Fruit fly (Drosophila melanogaster) whole organism, embryonic: ENCODE data around the gene htt.
A peak's percentile ranks its signal among the peaks of the same experiment; 100 is the strongest.

Experiments
- CG11696 ChIP-seq: fragments of 200-800 bp; sonication (Bioruptor generic); IDR thresholded peaks from 2 replicates; pipeline ENCODE4 v1.3.6; 2022; ENCODE audit warnings: missing biosample characterization, missing genetic modification characterization
- CG17612 ChIP-seq: fragments of 200-800 bp; sonication (Bioruptor generic); IDR thresholded peaks from 2 replicates; pipeline ENCODE4 v1.3.6; 2022; ENCODE audit warnings: missing biosample characterization, missing genetic modification characterization
- Ets65A ChIP-seq: fragments of 200-800 bp; sonication (Bioruptor generic); peaks from one replicate; lab custom pipeline; 2016; ENCODE audit warnings: missing biosample characterization, missing genetic modification characterization
- Mad ChIP-seq: fragments of 200-800 bp; sonication (Bioruptor generic); optimal IDR thresholded peaks from 2 replicates; lab custom pipeline; 2016; ENCODE audit warnings: missing biosample characterization, missing genetic modification characterization
- Opbp ChIP-seq: fragments of 200-800 bp; sonication (Bioruptor generic); IDR thresholded peaks from 3 replicates; pipeline ENCODE4 v1.3.6; 2022; ENCODE audit warnings: missing biosample characterization, missing genetic modification characterization; ENCODE audit not compliant: partially characterized antibody
- Trl ChIP-seq, 3 experiments: fragments of >200 bp in 2 of 3; fragments of 200-800 bp in 1 of 3; sonication (Bioruptor generic) in 1 of 3; optimal IDR thresholded peaks; 2 replicates in 1 of 3; 3 replicates in 2 of 3; lab custom pipeline; 2016 to 2017; ENCODE audit warnings: missing biosample characterization in 1 of 3, missing genetic modification characterization in 1 of 3
- al ChIP-seq: fragments of 200-800 bp; sonication (Bioruptor generic); IDR thresholded peaks from 2 replicates; pipeline ENCODE4 v1.3.6; 2022; ENCODE audit warnings: missing biosample characterization, missing genetic modification characterization
- da ChIP-seq: fragments of 200-800 bp; sonication (Bioruptor generic); optimal IDR thresholded peaks from 2 replicates; lab custom pipeline; 2016; ENCODE audit warnings: missing biosample characterization, missing genetic modification characterization
- ken ChIP-seq: fragments of 200-800 bp; sonication (Bioruptor generic); IDR thresholded peaks from 3 replicates; pipeline ENCODE4 v1.3.6; 2022; ENCODE audit warnings: missing biosample characterization, missing genetic modification characterization
- tio ChIP-seq: fragments of 200-800 bp; sonication (Bioruptor generic); optimal IDR thresholded peaks from 2 replicates; lab custom pipeline; 2017; ENCODE audit warnings: missing biosample characterization, missing genetic modification characterization, inconsistent platforms

htt gene

dm6 chr3R:28775703-28776102 lies 79.7 kb downstream of the htt start:
- TF ChIP-seq ken (GFP tag; lab: Robert Waterston, UW): no peak
- no peak for TF ChIP-seq CG17612 (GFP tag; lab: Robert Waterston, UW)
- TF ChIP-seq da (GFP tag; lab: Kevin White, UChicago): no peak
- TF ChIP-seq Ets65A (GFP tag; lab: Kevin White, UChicago): peak; percentile 80
- TF ChIP-seq Trl (optimal IDR thresholded peaks at IDR 0.05; lab: Kevin White, UChicago): no peak
- TF ChIP-seq Trl (GFP tag; optimal IDR thresholded peaks at IDR 0.05; lab: Kevin White, UChicago): no peak
- TF ChIP-seq Mad (GFP tag; lab: Kevin White, UChicago): no peak
- no peak for TF ChIP-seq Opbp
- no peak for TF ChIP-seq tio (GFP tag; lab: Kevin White, UChicago)
- no peak for TF ChIP-seq CG11696 (GFP tag; lab: Robert Waterston, UW)
- 0 out of 2 replicates have a peak, but pooled peaks have one; percentile 20 for TF ChIP-seq al (GFP tag; lab: Robert Waterston, UW)
